Worm (Caenorhabditis elegans): ENCODE measurements around the gene F31F7.2.

F31F7.2 gene

ce11 chrV:6278117-6279081 lies 7.7 kb downstream of the F31F7.2 start, which contains the start of gene fil-2:
Gene fil-2 (plus strand): TSS chrV:6279031.
- TF ChIP-seq lin-39 (tag; optimal IDR thresholded peaks at IDR 0.05) (no peak), elt-3 (tag; optimal IDR thresholded peaks at IDR 0.05) (no peak), nhr-20 (tag; optimal IDR thresholded peaks at IDR 0.05) (peak; percentile 52), xbp-1 (tag; optimal IDR thresholded peaks at IDR 0.05) (no peak), lsy-2 (tag; optimal IDR thresholded peaks at IDR 0.05) (peak in 1 of 2 experiments; percentile 44), sptf-1 (tag; optimal IDR thresholded peaks at IDR 0.05) (no peak), aha-1 (tag; optimal IDR thresholded peaks at IDR 0.05) (no peak), nhr-71 (tag; optimal IDR thresholded peaks at IDR 0.05) (peak; percentile 27), snpc-4 (tag; optimal IDR thresholded peaks at IDR 0.05) (no peak), zip-4 (GFP tag; optimal IDR thresholded peaks at IDR 0.05) (no peak), ceh-82 (tag; optimal IDR thresholded peaks at IDR 0.05) (no peak), hlh-4 (tag; optimal IDR thresholded peaks at IDR 0.05) (no peak), fkh-4 (tag; optimal IDR thresholded peaks at IDR 0.05; ENCODE audit: borderline replicate concordance) (no peak), ceh-63 (GFP tag; optimal IDR thresholded peaks at IDR 0.05) (no peak), egl-27 (tag; optimal IDR thresholded peaks at IDR 0.05) (no peak), blmp-1 (tag; optimal IDR thresholded peaks at IDR 0.05) (no peak), nhr-47 (tag; optimal IDR thresholded peaks at IDR 0.05) (peak; percentile 14), nhr-19 (GFP tag; conservative IDR thresholded peaks at IDR 0.05) (0 out of 2 replicates have a peak, but pooled peaks have one; percentile 8), efl-3 (GFP tag; optimal IDR thresholded peaks at IDR 0.05) (no peak), C04F5.9 (tag; optimal IDR thresholded peaks at IDR 0.05) (no peak), irx-1 (tag; optimal IDR thresholded peaks at IDR 0.05) (no peak), mef-2 (tag; optimal IDR thresholded peaks at IDR 0.05) (no peak), ztf-4 (tag; optimal IDR thresholded peaks at IDR 0.05) (no peak), elt-2 (tag; optimal IDR thresholded peaks at IDR 0.05) (peak; percentile 21), ets-5 (GFP tag; IDR thresholded peaks at IDR 0.05) (no peak), ces-1 (GFP tag; optimal IDR thresholded peaks at IDR 0.05) (no peak), unc-62 (GFP tag; optimal IDR thresholded peaks at IDR 0.05) (no peak), fkh-8 (tag; optimal IDR thresholded peaks at IDR 0.05) (no peak), unc-30 (tag; optimal IDR thresholded peaks at IDR 0.05) (no peak), lin-35 (GFP tag; optimal IDR thresholded peaks at IDR 0.05) (peak in 1 of 2 experiments; percentile 40), nhr-90 (tag; optimal IDR thresholded peaks at IDR 0.05; ENCODE audit: poor library complexity) (peak; percentile 66), ceh-8 (GFP tag; optimal IDR thresholded peaks at IDR 0.05) (no peak), fos-1 (tag; optimal IDR thresholded peaks at IDR 0.05) (no peak), lir-3 (tag; optimal IDR thresholded peaks at IDR 0.05; ENCODE audit: poor library complexity) (no peak), efl-1 (optimal IDR thresholded peaks at IDR 0.05) (no peak), efl-1 (GFP tag; optimal IDR thresholded peaks at IDR 0.05 in 1 of 2) (peak in 1 of 2 experiments; percentile 88), nhr-237 (tag; optimal IDR thresholded peaks at IDR 0.05) (no peak), ceh-90 (tag; optimal IDR thresholded peaks at IDR 0.05) (no peak), snu-23 (GFP tag; optimal IDR thresholded peaks at IDR 0.05) (no peak), sox-4 (tag; optimal IDR thresholded peaks at IDR 0.05) (no peak), C16A3.4 (tag; optimal IDR thresholded peaks at IDR 0.05) (no peak), zag-1 (tag; optimal IDR thresholded peaks at IDR 0.05) (no peak), nhr-77 (tag; optimal IDR thresholded peaks at IDR 0.05) (no peak), nhr-85 (tag) (peak; percentile 40), jun-1 (tag; optimal IDR thresholded peaks at IDR 0.05) (no peak), ztf-11 (tag; optimal IDR thresholded peaks at IDR 0.05) (no peak), Y116A8C.19 (tag; optimal IDR thresholded peaks at IDR 0.05; ENCODE audit: borderline replicate concordance) (no peak), alr-1 (tag; optimal IDR thresholded peaks at IDR 0.05; ENCODE audit: borderline replicate concordance) (no peak), F16B12.6 (tag; optimal IDR thresholded peaks at IDR 0.05) (no peak), tbx-2 (tag; optimal IDR thresholded peaks at IDR 0.05) (no peak), unc-86 (tag; optimal IDR thresholded peaks at IDR 0.05) (no peak)

Data from whole organism, L1 larva.